Worm (Caenorhabditis elegans) whole organism, L4 larva: ENCODE results near the gene tatn-1.

Experiments
- F10B5.3 ChIP-seq: sonication (generic microtip); optimal IDR thresholded peaks from 2 replicates; lab custom pipeline; 2016; ENCODE audit warnings: mild to moderate bottlenecking, missing genetic modification characterization, missing compliant biosample characterization
- aly-2 ChIP-seq: sonication (generic microtip); optimal IDR thresholded peaks from 2 replicates; lab custom pipeline; 2018; ENCODE audit warnings: missing biosample characterization, missing genetic modification characterization
- ceh-20 ChIP-seq: fragments of 200-800 bp; sonication (Bioruptor generic); IDR thresholded peaks from 2 replicates; pipeline ENCODE4 v1.3.6; 2022; ENCODE audit warnings: missing genetic modification reagents, missing genetic modification characterization, missing compliant biosample characterization
- ceh-32 ChIP-seq: sonication (generic microtip); optimal IDR thresholded peaks from 2 replicates; lab custom pipeline; 2016; ENCODE audit warnings: mild to moderate bottlenecking, missing genetic modification characterization, missing compliant biosample characterization; ENCODE audit not compliant: poor library complexity
- ceh-44 ChIP-seq: fragments of 200-800 bp; sonication (Bioruptor generic); IDR thresholded peaks from 2 replicates; pipeline ENCODE4 v1.3.6; 2022; ENCODE audit warnings: missing genetic modification reagents, missing genetic modification characterization, missing compliant biosample characterization
- ceh-82 ChIP-seq: sonication (generic microtip); optimal IDR thresholded peaks from 2 replicates; lab custom pipeline; 2017; ENCODE audit warnings: missing biosample characterization, missing genetic modification characterization
- ctbp-1 ChIP-seq: fragments of 200-800 bp; sonication (Bioruptor generic); IDR thresholded peaks from 2 replicates; pipeline ENCODE4 v1.3.6; 2022; ENCODE audit warnings: missing genetic modification reagents, missing genetic modification characterization, missing compliant biosample characterization
- daf-16 ChIP-seq, 3 experiments: sonication (generic microtip); optimal IDR thresholded peaks; 2 replicates each; lab custom pipeline; 2016 to 2017; ENCODE audit warnings: missing genetic modification characterization in 3 of 3, missing genetic modification reagents in 3 of 3, mild to moderate bottlenecking in 2 of 3, missing compliant biosample characterization in 2 of 3, missing biosample characterization in 1 of 3, moderate library complexity in 1 of 3
- daf-19 ChIP-seq: fragments of 200-800 bp; sonication (Bioruptor generic); conservative IDR thresholded peaks from 2 replicates; pipeline ENCODE4 v1.3.6; 2022; ENCODE audit warnings: missing genetic modification characterization, missing compliant biosample characterization
- dmd-6 ChIP-seq: fragments of 200-800 bp; sonication (Bioruptor generic); IDR thresholded peaks from 2 replicates; pipeline ENCODE4 v1.3.6; 2022; ENCODE audit warnings: missing genetic modification reagents, missing genetic modification characterization, missing compliant biosample characterization
- dpl-1 ChIP-seq: fragments of 150-350 bp; optimal IDR thresholded peaks from 2 replicates; lab custom pipeline; 2014; ENCODE audit warnings: missing biosample characterization, missing genetic modification reagents, missing genetic modification characterization
- duxl-1 ChIP-seq: sonication (generic microtip); optimal IDR thresholded peaks from 2 replicates; lab custom pipeline; 2016; ENCODE audit warnings: mild to moderate bottlenecking, missing genetic modification characterization, moderate library complexity, missing compliant biosample characterization; ENCODE audit not compliant: poor library complexity
- fkh-10 ChIP-seq: fragments of 150-350 bp; optimal IDR thresholded peaks from 2 replicates; lab custom pipeline; 2014; ENCODE audit warnings: missing biosample characterization, missing genetic modification reagents, missing genetic modification characterization
- gei-8 ChIP-seq: fragments of 200-800 bp; sonication (Bioruptor generic); optimal IDR thresholded peaks from 2 replicates; lab custom pipeline; 2018; ENCODE audit warnings: mild to moderate bottlenecking, missing genetic modification characterization, missing compliant biosample characterization
- hif-1 ChIP-seq, 2 experiments: sonication (generic microtip); optimal IDR thresholded peaks; 2 replicates each; lab custom pipeline; 2016 to 2017; ENCODE audit warnings: missing compliant biosample characterization in 2 of 2, missing genetic modification characterization in 2 of 2, missing genetic modification reagents in 2 of 2, missing genotype in 2 of 2, mild to moderate bottlenecking in 1 of 2
- hlh-11 ChIP-seq: fragments of 200-800 bp; sonication (Bioruptor generic); optimal IDR thresholded peaks from 2 replicates; lab custom pipeline; 2018; ENCODE audit warnings: mild to moderate bottlenecking, missing genetic modification characterization, missing compliant biosample characterization
- hlh-30 ChIP-seq: sonication (generic microtip); optimal IDR thresholded peaks from 2 replicates; lab custom pipeline; 2017; ENCODE audit warnings: antibody characterized with exemption, mild to moderate bottlenecking, missing genetic modification characterization, missing compliant biosample characterization; ENCODE audit not compliant: insufficient read depth
- jun-1 ChIP-seq: fragments of 150-350 bp; optimal IDR thresholded peaks from 2 replicates; lab custom pipeline; 2014; ENCODE audit warnings: missing biosample characterization, missing genetic modification reagents, missing genetic modification characterization
- lin-13 ChIP-seq: fragments of 150-350 bp; optimal IDR thresholded peaks from 2 replicates; lab custom pipeline; 2014; ENCODE audit warnings: missing biosample characterization, missing genetic modification reagents, missing genetic modification characterization
- lin-15B ChIP-seq: fragments of 150-350 bp; sonication (generic microtip); optimal IDR thresholded peaks from 3 replicates; lab custom pipeline; 2014; ENCODE audit warnings: missing biosample characterization, missing genetic modification characterization
- lir-3 ChIP-seq: sonication (generic microtip); optimal IDR thresholded peaks from 2 replicates; lab custom pipeline; 2016; ENCODE audit warnings: mild to moderate bottlenecking, missing genetic modification characterization, missing compliant biosample characterization
- madf-9 ChIP-seq: fragments of 200-800 bp; sonication (Bioruptor generic); conservative IDR thresholded peaks from 2 replicates; pipeline ENCODE4 v1.3.6; 2022; ENCODE audit warnings: missing genetic modification reagents, missing genetic modification characterization, missing compliant biosample characterization
- mdl-1 ChIP-seq, 2 experiments: fragments of 150-350 bp in 1 of 2; sonication (generic microtip) in 1 of 2; optimal IDR thresholded peaks; 2 replicates each; lab custom pipeline; 2014 to 2017; ENCODE audit warnings: missing biosample characterization in 2 of 2, missing genetic modification characterization in 2 of 2
- mdt-29 ChIP-seq: fragments of 200-800 bp; sonication (Bioruptor generic); IDR thresholded peaks from 2 replicates; pipeline ENCODE4 v1.3.6; 2022; ENCODE audit warnings: missing genetic modification reagents, missing genetic modification characterization, missing compliant biosample characterization
- mes-2 ChIP-seq: sonication (generic microtip); optimal IDR thresholded peaks from 2 replicates; lab custom pipeline; 2016; ENCODE audit warnings: missing genotype, mild to moderate bottlenecking, missing genetic modification characterization, missing compliant biosample characterization; ENCODE audit not compliant: poor library complexity, severe bottlenecking
- mxl-2 ChIP-seq: fragments of 200-800 bp; sonication (Bioruptor generic); conservative IDR thresholded peaks from 2 replicates; pipeline ENCODE4 v1.3.6; 2022; ENCODE audit warnings: missing genetic modification reagents, missing genetic modification characterization, missing compliant biosample characterization
- mxl-3 ChIP-seq: fragments of 200-800 bp; sonication (Bioruptor generic); optimal IDR thresholded peaks from 2 replicates; lab custom pipeline; 2018; ENCODE audit warnings: mild to moderate bottlenecking, missing genetic modification characterization, missing compliant biosample characterization
- nhr-102 ChIP-seq: sonication (generic microtip); optimal IDR thresholded peaks from 2 replicates; lab custom pipeline; 2016; ENCODE audit warnings: mild to moderate bottlenecking, missing genetic modification characterization, moderate library complexity, missing compliant biosample characterization
- nhr-11 ChIP-seq: fragments of 150-350 bp; optimal IDR thresholded peaks from 2 replicates; lab custom pipeline; 2014; ENCODE audit warnings: missing biosample characterization, missing genetic modification characterization
- nhr-111 ChIP-seq: fragments of 200-800 bp; sonication (Bioruptor generic); optimal IDR thresholded peaks from 2 replicates; lab custom pipeline; 2018; ENCODE audit warnings: mild to moderate bottlenecking, missing genetic modification characterization, missing compliant biosample characterization
- nhr-28 ChIP-seq: fragments of 150-350 bp; optimal IDR thresholded peaks from 2 replicates; lab custom pipeline; 2014; ENCODE audit warnings: missing biosample characterization, missing genetic modification characterization
- nhr-77 ChIP-seq: fragments of 150-350 bp; optimal IDR thresholded peaks from 2 replicates; lab custom pipeline; 2014; ENCODE audit warnings: missing biosample characterization, missing genetic modification characterization
- pqm-1 ChIP-seq: sonication (generic microtip); optimal IDR thresholded peaks from 2 replicates; lab custom pipeline; 2017; ENCODE audit warnings: missing biosample characterization, missing genetic modification characterization
- spr-3 ChIP-seq: fragments of 200-800 bp; sonication (Bioruptor generic); optimal IDR thresholded peaks from 2 replicates; lab custom pipeline; 2018; ENCODE audit warnings: mild to moderate bottlenecking, missing genetic modification characterization, missing compliant biosample characterization
- unc-130 ChIP-seq: sonication (generic microtip); optimal IDR thresholded peaks from 2 replicates; lab custom pipeline; 2016; ENCODE audit warnings: missing genetic modification reagents, missing genetic modification characterization, missing compliant biosample characterization
- unc-62 ChIP-seq, 3 experiments: fragments of 150-350 bp in 1 of 3; sonication (generic microtip); optimal IDR thresholded peaks in 2 of 3; peaks in 1 of 3; 1 replicate in 1 of 3; 2 replicates in 2 of 3; lab custom pipeline; 2014 to 2017; ENCODE audit warnings: missing biosample characterization in 3 of 3, missing genetic modification characterization in 3 of 3, missing genetic modification reagents in 3 of 3, missing genotype in 1 of 3
- zag-1 ChIP-seq: fragments of 150-350 bp; optimal IDR thresholded peaks from 2 replicates; lab custom pipeline; 2014; ENCODE audit warnings: missing biosample characterization, missing genetic modification characterization

tatn-1 gene

DNA sequence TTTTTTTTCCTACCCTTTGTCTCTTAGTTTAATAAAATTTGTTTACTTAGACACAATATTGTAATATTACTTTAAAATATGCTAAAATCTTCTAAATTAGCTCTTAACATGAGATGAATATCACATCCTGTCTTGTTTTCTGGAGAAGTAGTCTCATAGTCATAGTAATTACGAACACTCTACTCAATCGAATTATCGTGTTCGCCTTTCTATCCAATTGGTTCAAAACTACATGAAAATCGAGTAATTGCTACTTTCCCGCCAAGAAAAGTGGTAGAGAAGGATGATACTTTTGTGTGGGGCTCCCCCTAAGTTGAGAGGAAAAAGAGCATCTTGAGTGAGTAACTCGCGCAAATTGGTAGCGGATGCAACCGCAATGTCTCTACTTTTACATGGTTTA lies 12.7 kb upstream of the tatn-1 start:
- TF ChIP-seq daf-16 (GFP tag; optimal IDR thresholded peaks at IDR 0.05; lab: Kevin White, UChicago) (no peak), daf-16 (tag; optimal IDR thresholded peaks at IDR 0.05; lab: Kevin White, UChicago) (no peak), mdt-29 (GFP tag; lab: Robert Waterston, UW) (no peak), pqm-1 (tag; lab: Kevin White, UChicago) (no peak), gei-8 (GFP tag; lab: Kevin White, UChicago) (no peak), dpl-1 (no peak), spr-3 (GFP tag; lab: Kevin White, UChicago) (no peak), ceh-44 (GFP tag; lab: Robert Waterston, UW) (no peak), daf-19 (no peak), mxl-2 (no peak), ctbp-1 (GFP tag; lab: Robert Waterston, UW) (no peak)

DNA sequence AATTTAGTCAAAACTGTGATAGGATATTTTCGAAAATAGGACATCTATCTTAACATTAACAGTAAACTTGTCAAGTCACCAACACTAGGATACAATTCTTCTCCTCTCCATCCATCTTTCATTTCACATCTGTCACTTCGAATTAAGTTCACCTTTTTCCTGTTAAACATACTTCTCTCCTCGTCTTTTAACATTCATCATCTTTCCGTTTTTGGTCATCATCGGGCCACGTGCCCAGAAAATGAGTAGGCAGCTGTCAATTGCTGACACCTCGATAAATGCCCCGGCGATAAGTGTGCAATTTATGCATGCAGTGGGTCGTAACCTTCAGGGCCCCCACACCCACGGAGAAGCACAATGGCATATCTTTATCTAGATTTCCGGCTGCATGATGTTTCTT lies 10.6 kb upstream of the tatn-1 start:
- TF ChIP-seq ceh-20 (peak; percentile 83; the same call in 1 of the 2 replicates), mes-2 (tag; lab: Kevin White, UChicago) (no peak), F10B5.3 (no peak), madf-9 (GFP tag; lab: Robert Waterston, UW) (no peak), nhr-28 (tag; lab: Kevin White, UChicago) (peak; percentile 34), nhr-102 (tag; lab: Kevin White, UChicago) (no peak), mdl-1 (tag; optimal IDR thresholded peaks at IDR 0.05; lab: Kevin White, UChicago) (peak in 1 of 2 experiments; percentile 33), zag-1 (tag; lab: Kevin White, UChicago) (no peak), mdt-29 (GFP tag; lab: Robert Waterston, UW) (no peak), mxl-3 (GFP tag; lab: Kevin White, UChicago) (peak; percentile 25), dmd-6 (peak; percentile 77), fkh-10 (GFP tag; lab: Kevin White, UChicago) (no peak), hlh-11 (tag; lab: Kevin White, UChicago) (peak; percentile 22), jun-1 (tag; lab: Kevin White, UChicago) (no peak), aly-2 (tag; lab: Kevin White, UChicago) (no peak), unc-62 (GFP tag; optimal IDR thresholded peaks at IDR 0.05 in 1 of 2; lab: Kevin White, UChicago) (peak in 1 of 2 experiments; percentile 89), unc-62 (tag; optimal IDR thresholded peaks at IDR 0.05; lab: Kevin White, UChicago) (no peak), ceh-82 (tag; lab: Kevin White, UChicago) (no peak), lin-13 (no peak), lir-3 (no peak), lin-15B (no peak), hlh-30 (tag; lab: Kevin White, UChicago) (peak; percentile 30), spr-3 (GFP tag; lab: Kevin White, UChicago) (no peak), ceh-32 (tag; lab: Kevin White, UChicago) (no peak), nhr-77 (no peak), nhr-11 (no peak), hif-1 (tag; optimal IDR thresholded peaks at IDR 0.05; lab: Kevin White, UChicago) (no peak), unc-130 (GFP tag; lab: Kevin White, UChicago) (no peak), duxl-1 (no peak), dpl-1 (no peak), nhr-111 (GFP tag; lab: Kevin White, UChicago) (no peak), ceh-44 (GFP tag; lab: Robert Waterston, UW) (no peak)
- TF ChIP-seq, all 104 proteins: peak for 8
